Fruit fly (Drosophila melanogaster) whole organism, embryonic: ENCODE data around the gene CG16753.

Experiments
- Aef1 ChIP-seq: fragments of 200-800 bp; sonication (Bioruptor generic); IDR thresholded peaks from 3 replicates; pipeline ENCODE4 v1.3.6; 2022; ENCODE audit warnings: missing biosample characterization, missing genetic modification characterization
- B-H1 ChIP-seq: fragments of 200-800 bp; sonication (Bioruptor generic); IDR thresholded peaks from 3 replicates; pipeline ENCODE4 v1.3.6; 2022; ENCODE audit warnings: missing biosample characterization, missing genetic modification characterization
- Bgb ChIP-seq: fragments of 200-800 bp; sonication (Bioruptor generic); IDR thresholded peaks from 2 replicates; pipeline ENCODE4 v1.3.6; 2022; ENCODE audit warnings: missing biosample characterization, missing genetic modification characterization; ENCODE audit not compliant: partially characterized antibody
- CG10147 ChIP-seq: fragments of 200-800 bp; sonication (Bioruptor generic); optimal IDR thresholded peaks from 2 replicates; lab custom pipeline; 2019; ENCODE audit warnings: missing biosample characterization, mild to moderate bottlenecking, missing genetic modification characterization, moderate library complexity
- CG10267 ChIP-seq: fragments of 200-800 bp; sonication (Bioruptor generic); optimal IDR thresholded peaks from 2 replicates; lab custom pipeline; 2018; ENCODE audit warnings: missing biosample characterization, mild to moderate bottlenecking, missing genetic modification characterization, moderate library complexity
- CG10431 ChIP-seq: fragments of 200-800 bp; sonication (Bioruptor generic); optimal IDR thresholded peaks from 3 replicates; lab custom pipeline; 2018; ENCODE audit warnings: missing biosample characterization, mild to moderate bottlenecking, missing genetic modification characterization
- CG11456 ChIP-seq: fragments of 200-800 bp; sonication (Bioruptor generic); IDR thresholded peaks from 3 replicates; pipeline ENCODE4 v1.3.6; 2022; ENCODE audit warnings: missing biosample characterization, missing genetic modification characterization
- CG11504 ChIP-seq: fragments of 200-800 bp; sonication (Bioruptor generic); optimal IDR thresholded peaks from 3 replicates; lab custom pipeline; 2019; ENCODE audit warnings: missing biosample characterization, mild to moderate bottlenecking, missing genetic modification characterization, moderate library complexity
- CG12236 ChIP-seq: fragments of 200-800 bp; sonication (Bioruptor generic); optimal IDR thresholded peaks from 2 replicates; lab custom pipeline; 2016; ENCODE audit warnings: missing biosample characterization, missing genetic modification characterization
- CG12659 ChIP-seq: fragments of 200-800 bp; sonication (Bioruptor generic); optimal IDR thresholded peaks from 3 replicates; lab custom pipeline; 2017; ENCODE audit warnings: mild to moderate bottlenecking, missing biosample characterization, missing genetic modification reagents, missing genetic modification characterization
- CG12942 ChIP-seq: fragments of 200-800 bp; sonication (Bioruptor generic); optimal IDR thresholded peaks from 3 replicates; lab custom pipeline; 2016; ENCODE audit warnings: missing biosample characterization, missing genetic modification characterization
- CG15479 ChIP-seq: fragments of 200-800 bp; sonication (Bioruptor generic); optimal IDR thresholded peaks from 3 replicates; lab custom pipeline; 2019; ENCODE audit warnings: missing biosample characterization, mild to moderate bottlenecking, missing genetic modification characterization, moderate library complexity
- CG17361 ChIP-seq: fragments of 200-800 bp; sonication (Bioruptor generic); IDR thresholded peaks from 3 replicates; pipeline ENCODE4 v1.3.6; 2022; ENCODE audit warnings: missing biosample characterization, missing genetic modification characterization
- CG1792 ChIP-seq: fragments of 200-800 bp; sonication (Bioruptor generic); optimal IDR thresholded peaks from 2 replicates; lab custom pipeline; 2016; ENCODE audit warnings: missing biosample characterization, missing genetic modification characterization
- CG1832 ChIP-seq: fragments of 200-800 bp; sonication (Bioruptor generic); optimal IDR thresholded peaks from 2 replicates; lab custom pipeline; 2017; ENCODE audit warnings: missing biosample characterization, mild to moderate bottlenecking, missing genetic modification characterization, inconsistent platforms
- CG32772 ChIP-seq: fragments of 200-800 bp; sonication (Bioruptor generic); IDR thresholded peaks from 2 replicates; pipeline ENCODE4 v1.3.6; 2022; ENCODE audit warnings: missing biosample characterization, missing genetic modification characterization
- CG34422 ChIP-seq: fragments of 200-800 bp; sonication (Bioruptor generic); IDR thresholded peaks from 3 replicates; pipeline ENCODE4 v1.3.6; 2022; ENCODE audit warnings: missing biosample characterization, missing genetic modification characterization
- CG3995 ChIP-seq: fragments of 200-800 bp; sonication (Bioruptor generic); optimal IDR thresholded peaks from 3 replicates; lab custom pipeline; 2016; ENCODE audit warnings: missing biosample characterization, missing genetic modification characterization
- CG42726 ChIP-seq: fragments of 200-800 bp; sonication (Bioruptor generic); IDR thresholded peaks from 2 replicates; pipeline ENCODE4 v1.3.6; 2022; ENCODE audit warnings: missing biosample characterization, missing genetic modification characterization; ENCODE audit not compliant: partially characterized antibody
- CG4404 ChIP-seq: fragments of 200-800 bp; sonication (Bioruptor generic); IDR thresholded peaks from 2 replicates; pipeline ENCODE4 v1.3.6; 2022; ENCODE audit warnings: missing biosample characterization, missing genetic modification characterization
- CG7357 ChIP-seq: fragments of 200-800 bp; sonication (Bioruptor generic); IDR thresholded peaks from 3 replicates; pipeline ENCODE4 v1.3.6; 2022; ENCODE audit warnings: missing biosample characterization, missing genetic modification characterization
- CG8089 ChIP-seq: fragments of 200-800 bp; sonication (Bioruptor generic); optimal IDR thresholded peaks from 3 replicates; lab custom pipeline; 2016; ENCODE audit warnings: missing biosample characterization, missing genetic modification characterization
- CG9817 ChIP-seq: fragments of 200-800 bp; sonication (Bioruptor generic); optimal IDR thresholded peaks from 2 replicates; lab custom pipeline; 2018; ENCODE audit warnings: missing biosample characterization, mild to moderate bottlenecking, missing genetic modification characterization, moderate library complexity
- CHES-1-like ChIP-seq: fragments of 200-800 bp; sonication (Bioruptor generic); optimal IDR thresholded peaks from 2 replicates; lab custom pipeline; 2016; ENCODE audit warnings: missing biosample characterization, missing genetic modification characterization
- CkIIα-i1 ChIP-seq: fragments of 200-800 bp; sonication (Bioruptor generic); IDR thresholded peaks from 2 replicates; pipeline ENCODE4 v1.3.6; 2022; ENCODE audit warnings: missing biosample characterization, missing genetic modification characterization
- Dbx ChIP-seq: fragments of 200-800 bp; sonication (Bioruptor generic); IDR thresholded peaks from 3 replicates; pipeline ENCODE4 v1.3.6; 2022; ENCODE audit warnings: missing biosample characterization, missing genetic modification characterization
- Deaf1 ChIP-seq: fragments of 200-800 bp; optimal IDR thresholded peaks from 3 replicates; lab custom pipeline; 2019; ENCODE audit warnings: missing biosample characterization, mild to moderate bottlenecking, missing genetic modification characterization, moderate library complexity
- Fer3 ChIP-seq: fragments of 200-800 bp; sonication (Bioruptor generic); optimal IDR thresholded peaks from 2 replicates; lab custom pipeline; 2018; ENCODE audit warnings: missing biosample characterization, mild to moderate bottlenecking, missing genetic modification characterization, moderate library complexity
- H15 ChIP-seq: fragments of 200-800 bp; sonication (Bioruptor generic); IDR thresholded peaks from 3 replicates; pipeline ENCODE4 v1.3.6; 2022; ENCODE audit warnings: missing biosample characterization, missing genetic modification characterization
- Hey ChIP-seq: fragments of 200-800 bp; sonication (Bioruptor generic); optimal IDR thresholded peaks from 3 replicates; lab custom pipeline; 2018; ENCODE audit warnings: missing biosample characterization, mild to moderate bottlenecking, missing genetic modification characterization
- Lpt ChIP-seq: fragments of >200 bp; optimal IDR thresholded peaks from 2 replicates; lab custom pipeline; 2018; ENCODE audit warnings: missing biosample characterization, missing genetic modification characterization
- Med ChIP-seq: fragments of 200-800 bp; sonication (Bioruptor generic); peaks from one replicate; lab custom pipeline; 2016; ENCODE audit warnings: missing biosample characterization, missing genetic modification characterization, mild to moderate bottlenecking, inconsistent platforms, moderate library complexity
- Poxn ChIP-seq: fragments of 200-800 bp; sonication (Bioruptor generic); IDR thresholded peaks from 2 replicates; pipeline ENCODE4 v1.3.6; 2022; ENCODE audit warnings: missing biosample characterization, missing genetic modification characterization
- Xrp1 ChIP-seq: fragments of 200-800 bp; sonication (Bioruptor generic); IDR thresholded peaks from 2 replicates; pipeline ENCODE4 v1.3.6; 2022; ENCODE audit warnings: missing biosample characterization, missing genetic modification characterization
- bab2 ChIP-seq: fragments of 200-800 bp; sonication (Bioruptor generic); optimal IDR thresholded peaks from 2 replicates; lab custom pipeline; 2016; ENCODE audit warnings: missing biosample characterization, missing genetic modification characterization
- da ChIP-seq: fragments of 200-800 bp; sonication (Bioruptor generic); optimal IDR thresholded peaks from 2 replicates; lab custom pipeline; 2016; ENCODE audit warnings: missing biosample characterization, missing genetic modification characterization
- dati ChIP-seq: fragments of 200-800 bp; sonication (Bioruptor generic); IDR thresholded peaks from 2 replicates; pipeline ENCODE4 v1.3.6; 2022; ENCODE audit warnings: missing biosample characterization, missing genetic modification characterization
- gce ChIP-seq: fragments of 200-800 bp; sonication (Bioruptor generic); IDR thresholded peaks from 3 replicates; pipeline ENCODE4 v1.3.6; 2022; ENCODE audit warnings: missing biosample characterization, missing genetic modification characterization
- gfzf ChIP-seq: fragments of 200-800 bp; sonication (Bioruptor generic); optimal IDR thresholded peaks from 2 replicates; lab custom pipeline; 2016; ENCODE audit warnings: missing biosample characterization, mild to moderate bottlenecking, missing genetic modification characterization, moderate library complexity
- ham ChIP-seq: fragments of 200-800 bp; sonication (Bioruptor generic); IDR thresholded peaks from 2 replicates; pipeline ENCODE4 v1.3.6; 2022; ENCODE audit warnings: missing biosample characterization, missing genetic modification characterization
- mirr ChIP-seq: fragments of 200-800 bp; sonication (Bioruptor generic); optimal IDR thresholded peaks from 3 replicates; lab custom pipeline; 2018; ENCODE audit warnings: missing biosample characterization, mild to moderate bottlenecking, missing genetic modification characterization
- onecut ChIP-seq: fragments of 200-800 bp; sonication (Bioruptor generic); IDR thresholded peaks from 2 replicates; pipeline ENCODE4 v1.3.6; 2022; ENCODE audit warnings: missing biosample characterization, missing genetic modification characterization
- pho ChIP-seq: fragments of 200-800 bp; sonication (Bioruptor generic); optimal IDR thresholded peaks from 2 replicates; lab custom pipeline; 2016; ENCODE audit warnings: missing biosample characterization, missing genetic modification characterization
- pita ChIP-seq: fragments of 200-800 bp; sonication (Bioruptor generic); optimal IDR thresholded peaks from 2 replicates; lab custom pipeline; 2017; ENCODE audit warnings: missing biosample characterization, mild to moderate bottlenecking, missing genetic modification characterization
- pnt ChIP-seq: fragments of 200-800 bp; sonication (Bioruptor generic); optimal IDR thresholded peaks from 3 replicates; lab custom pipeline; 2016; ENCODE audit warnings: missing biosample characterization, missing genetic modification characterization
- prd ChIP-seq, 3 experiments: fragments of >200 bp in 2 of 3; fragments of 200-800 bp in 1 of 3; sonication (Bioruptor generic) in 1 of 3; optimal IDR thresholded peaks in 2 of 3; IDR thresholded peaks in 1 of 3; 2 replicates in 2 of 3; 3 replicates in 1 of 3; pipeline versions ENCODE4 v1.3.6 to Lab custom; 2017 to 2022; ENCODE audit warnings: missing biosample characterization in 1 of 3, missing genetic modification characterization in 1 of 3
- pzg ChIP-seq: fragments of 200-800 bp; sonication (Bioruptor generic); optimal IDR thresholded peaks from 3 replicates; lab custom pipeline; 2018; ENCODE audit warnings: missing biosample characterization, mild to moderate bottlenecking, missing genetic modification characterization, moderate library complexity
- repo ChIP-seq: fragments of 200-800 bp; sonication (Bioruptor generic); optimal IDR thresholded peaks from 2 replicates; lab custom pipeline; 2016; ENCODE audit warnings: missing biosample characterization, missing genetic modification characterization
- sd ChIP-seq: fragments of 200-800 bp; sonication (Bioruptor generic); optimal IDR thresholded peaks from 3 replicates; lab custom pipeline; 2018; ENCODE audit warnings: missing biosample characterization, mild to moderate bottlenecking, missing genetic modification characterization, moderate library complexity
- vfl ChIP-seq: fragments of 200-800 bp; sonication (Bioruptor generic); optimal IDR thresholded peaks from 2 replicates; lab custom pipeline; 2016; ENCODE audit warnings: missing biosample characterization, missing genetic modification characterization

Gene CG16753

dm6 chr3L:3034779-3035643 is 19.9 kb upstream of the CG16753 start, which contains the start of gene CG2162 (continued):
- TF ChIP-seq CG3995 (GFP tag; lab: Kevin White, UChicago) (peak; percentile 1), pho (GFP tag; lab: Kevin White, UChicago) (no peak), pzg (GFP tag; lab: Kevin White, UChicago) (peak; percentile 67), dati (GFP tag; lab: Robert Waterston, UW) (no peak), CG32772 (GFP tag; lab: Robert Waterston, UW) (no peak), vfl (GFP tag; lab: Kevin White, UChicago) (no peak), Lpt (no peak), CG1792 (GFP tag; lab: Kevin White, UChicago) (no peak), Aef1 (GFP tag; lab: Robert Waterston, UW) (peak; percentile 57), ham (GFP tag; lab: Robert Waterston, UW) (no peak), CG8089 (no peak), CkIIα-i1 (GFP tag; lab: Robert Waterston, UW) (no peak), CG12659 (GFP tag; lab: Kevin White, UChicago) (peak; percentile 7), Fer3 (tag; lab: Kevin White, UChicago) (no peak), H15 (GFP tag; lab: Robert Waterston, UW) (no peak), CG10147 (peak; percentile 36), Bgb (GFP tag; lab: Robert Waterston, UW) (peak; percentile 59), CG4404 (no peak), CG12236 (GFP tag; lab: Kevin White, UChicago) (no peak), sd (tag; lab: Kevin White, UChicago) (peak; percentile 77), Poxn (GFP tag; lab: Robert Waterston, UW) (no peak), CG7357 (GFP tag; lab: Robert Waterston, UW) (no peak), CG42726 (no peak), CG12942 (GFP tag; lab: Kevin White, UChicago) (no peak), bab2 (GFP tag; lab: Kevin White, UChicago) (no peak), CG17361 (GFP tag; lab: Robert Waterston, UW) (no peak), CG11504 (tag; lab: Kevin White, UChicago) (peak; percentile 6), CG1832 (GFP tag; lab: Kevin White, UChicago) (no peak), Deaf1 (tag; lab: Kevin White, UChicago) (peak; percentile 80), pnt (GFP tag; lab: Kevin White, UChicago) (no peak), CG15479 (GFP tag; lab: Kevin White, UChicago) (no peak), prd (optimal IDR thresholded peaks at IDR 0.05; lab: Kevin White, UChicago) (no peak), prd (GFP tag; IDR thresholded peaks at IDR 0.05; lab: Robert Waterston, UW) (no peak), CHES-1-like (GFP tag; lab: Kevin White, UChicago) (no peak), gfzf (GFP tag; lab: Kevin White, UChicago) (peak; percentile 84), repo (GFP tag; lab: Kevin White, UChicago) (no peak), Dbx (GFP tag; lab: Robert Waterston, UW) (no peak), CG11456 (no peak), mirr (GFP tag; lab: Kevin White, UChicago) (peak; percentile 5), CG10431 (GFP tag; lab: Kevin White, UChicago) (no peak), onecut (GFP tag; lab: Robert Waterston, UW) (no peak), Xrp1 (GFP tag; lab: Robert Waterston, UW) (no peak), gce (GFP tag; lab: Robert Waterston, UW) (no peak), B-H1 (GFP tag; lab: Robert Waterston, UW) (no peak), Hey (tag; lab: Kevin White, UChicago) (peak; percentile 60), CG34422 (peak; percentile 19; the same call in 1 of the 3 replicates), CG9817 (tag; lab: Kevin White, UChicago) (no peak), pita (GFP tag; lab: Kevin White, UChicago) (no peak), da (GFP tag; lab: Kevin White, UChicago) (no peak), CG10267 (tag; lab: Kevin White, UChicago) (peak; percentile 13), Med (GFP tag; lab: Kevin White, UChicago) (peak; percentile 56)
